Fruit fly (Drosophila melanogaster): Measurements from ENCODE around the gene Mcm3.

Mcm3 gene

dm6 chrX:5329266-5329898 is 5.7 kb downstream of the Mcm3 start, which contains the start of the genes CG3309 and XRCC1 (continued):
- no peak for TF ChIP-seq NC2α (GFP tag; optimal IDR thresholded peaks at IDR 0.05)
- peak; percentile 68 for TF ChIP-seq CG6689 (GFP tag; IDR thresholded peaks at IDR 0.05)
- no peak for TF ChIP-seq Asciz (GFP tag; optimal IDR thresholded peaks at IDR 0.05)
- no peak for TF ChIP-seq CG11093 (GFP tag; IDR thresholded peaks at IDR 0.05)
- TF ChIP-seq CG12155 (GFP tag; optimal IDR thresholded peaks at IDR 0.05) = no peak
- peak; percentile 34 for TF ChIP-seq CG32532 (GFP tag; IDR thresholded peaks at IDR 0.05)
- TF ChIP-seq CG2120 (GFP tag; optimal IDR thresholded peaks at IDR 0.05) = peak; percentile 47
- peak; percentile 47 for TF ChIP-seq Hsf (GFP tag; optimal IDR thresholded peaks at IDR 0.05)
- TF ChIP-seq CG10543 (GFP tag; optimal IDR thresholded peaks at IDR 0.05) = peak; percentile 33
- peak; percentile 23 for TF ChIP-seq Oli (tag; optimal IDR thresholded peaks at IDR 0.05)
- TF ChIP-seq fd64A (GFP tag; optimal IDR thresholded peaks at IDR 0.05) = no peak
- no peak for TF ChIP-seq Trl (optimal IDR thresholded peaks at IDR 0.05)
- no peak for TF ChIP-seq Trl (GFP tag; optimal IDR thresholded peaks at IDR 0.05)
- TF ChIP-seq yki (optimal IDR thresholded peaks at IDR 0.05) = no peak
- TF ChIP-seq CG31365 (tag; optimal IDR thresholded peaks at IDR 0.05) = no peak
- no peak for TF ChIP-seq hth (optimal IDR thresholded peaks at IDR 0.05)
- TF ChIP-seq disco-r (GFP tag; optimal IDR thresholded peaks at IDR 0.05) = no peak
- peak; percentile 28; the same call in 1 of the 3 replicates for TF ChIP-seq C15 (GFP tag; IDR thresholded peaks at IDR 0.05)
- peak; percentile 34 for TF ChIP-seq Mad (GFP tag; optimal IDR thresholded peaks at IDR 0.05)
- no peak for TF ChIP-seq cwo (GFP tag; optimal IDR thresholded peaks at IDR 0.05)
- TF ChIP-seq Ets97D (GFP tag; optimal IDR thresholded peaks at IDR 0.05) = no peak
- no peak for TF ChIP-seq Awh (GFP tag; IDR thresholded peaks at IDR 0.05)
- TF ChIP-seq CG17802 (tag; optimal IDR thresholded peaks at IDR 0.05) = no peak
- TF ChIP-seq shn (GFP tag; optimal IDR thresholded peaks at IDR 0.05) = no peak
- TF ChIP-seq ash1 (GFP tag; optimal IDR thresholded peaks at IDR 0.05) = no peak
- TF ChIP-seq GATAe (GFP tag; conservative IDR thresholded peaks at IDR 0.05) = no peak
- peak in 1 of 2 experiments; percentile 29 for TF ChIP-seq Hr51 (GFP tag; optimal IDR thresholded peaks at IDR 0.05)
- no peak for TF ChIP-seq org-1 (GFP tag; optimal IDR thresholded peaks at IDR 0.05)
- no peak for TF ChIP-seq CG10565 (GFP tag; optimal IDR thresholded peaks at IDR 0.05)
- TF ChIP-seq CG17568 (GFP tag; optimal IDR thresholded peaks at IDR 0.05) = no peak
- TF ChIP-seq CrebB (tag; optimal IDR thresholded peaks at IDR 0.05) = no peak
- no peak for TF ChIP-seq aop (GFP tag; IDR thresholded peaks at IDR 0.05)
- TF ChIP-seq eve (GFP tag; optimal IDR thresholded peaks at IDR 0.05) = no peak
- peak; percentile 51 for TF ChIP-seq CG8765 (GFP tag; IDR thresholded peaks at IDR 0.05)
- peak; percentile 73 for TF ChIP-seq sens (GFP tag)
- TF ChIP-seq cato (GFP tag; optimal IDR thresholded peaks at IDR 0.05; ENCODE audit: borderline replicate concordance) = no peak
- TF ChIP-seq gcm (GFP tag; optimal IDR thresholded peaks at IDR 0.05) = peak; percentile 7
- TF ChIP-seq CG12769 (tag; optimal IDR thresholded peaks at IDR 0.05) = no peak
- TF ChIP-seq CG1792 (GFP tag; optimal IDR thresholded peaks at IDR 0.05) = no peak
- TF ChIP-seq CG1647 (GFP tag; optimal IDR thresholded peaks at IDR 0.05) = no peak
- TF ChIP-seq her (GFP tag; optimal IDR thresholded peaks at IDR 0.05) = no peak
- peak; percentile 86 for TF ChIP-seq Doc3 (GFP tag; IDR thresholded peaks at IDR 0.05; ENCODE audit: partially characterized antibody)
- TF ChIP-seq CG8089 (GFP tag; optimal IDR thresholded peaks at IDR 0.05) = no peak
- peak; percentile 8 for TF ChIP-seq CG7556 (GFP tag; optimal IDR thresholded peaks at IDR 0.05)
- TF ChIP-seq CG6254 (GFP tag; optimal IDR thresholded peaks at IDR 0.05) = peak; percentile 46
- TF ChIP-seq CG4282 (GFP tag; optimal IDR thresholded peaks at IDR 0.05) = no peak
- TF ChIP-seq CG17612 (GFP tag; IDR thresholded peaks at IDR 0.05) = no peak
- TF ChIP-seq CG10654 (GFP tag; optimal IDR thresholded peaks at IDR 0.05) = no peak
- peak; percentile 87 for TF ChIP-seq vnd (GFP tag; IDR thresholded peaks at IDR 0.05; ENCODE audit: partially characterized antibody)
- TF ChIP-seq prd (optimal IDR thresholded peaks at IDR 0.05) = no peak
- TF ChIP-seq prd (GFP tag; IDR thresholded peaks at IDR 0.05) = peak; percentile 81
- TF ChIP-seq CG8388 (GFP tag; optimal IDR thresholded peaks at IDR 0.05) = peak; percentile 33
